Worm (Caenorhabditis elegans) whole organism, midembryonic: ENCODE measurements around the gene R05D8.11.

Experiments used
- T22C8.4 ChIP-seq: fragments of 200-800 bp; sonication (Bioruptor generic); IDR thresholded peaks from 2 replicates; pipeline ENCODE4 v1.3.6; 2022; ENCODE audit warnings: missing genetic modification characterization, missing compliant biosample characterization
- cog-1 ChIP-seq: sonication (generic microtip); optimal IDR thresholded peaks from 2 replicates; lab custom pipeline; 2016; ENCODE audit warnings: missing genetic modification characterization, missing compliant biosample characterization
- flt-1 ChIP-seq: fragments of 200-800 bp; sonication (Bioruptor generic); IDR thresholded peaks from 2 replicates; pipeline ENCODE4 v1.3.6; 2022; ENCODE audit warnings: missing genetic modification characterization, missing compliant biosample characterization
- klf-2 ChIP-seq: fragments of 200-800 bp; sonication (Bioruptor generic); conservative IDR thresholded peaks from 2 replicates; pipeline ENCODE4 v1.3.6; 2022; ENCODE audit warnings: missing genetic modification reagents, missing genetic modification characterization, missing compliant biosample characterization
- ref-1 ChIP-seq: fragments of 200-800 bp; sonication (Bioruptor generic); conservative IDR thresholded peaks from 2 replicates; pipeline ENCODE4 v1.3.6; 2022; ENCODE audit warnings: missing genetic modification reagents, missing genetic modification characterization, missing compliant biosample characterization
- ztf-23 ChIP-seq: fragments of 200-800 bp; sonication (Bioruptor generic); IDR thresholded peaks from 2 replicates; pipeline ENCODE4 v1.3.6; 2022; ENCODE audit warnings: missing genetic modification reagents, missing genetic modification characterization, missing compliant biosample characterization

- no peak for TF ChIP-seq T22C8.4 (GFP tag; lab: Robert Waterston, UW)
- no peak for TF ChIP-seq cog-1 (tag; lab: Kevin White, UChicago)
- TF ChIP-seq ref-1 (GFP tag; lab: Robert Waterston, UW), result no peak
- TF ChIP-seq ztf-23, result no peak
- TF ChIP-seq klf-2 (GFP tag; lab: Robert Waterston, UW), result no peak
- TF ChIP-seq flt-1 (GFP tag; lab: Robert Waterston, UW), result no peak
Measured at ce11 chrV:2807760-2808159, 27.1 kb upstream of the R05D8.11 start, which contains the start of gene ketn-1.
